Worm (Caenorhabditis elegans) whole organism, L3 larva: ENCODE measurements around the gene T05C12.4.
A peak's percentile ranks its signal among the peaks of the same experiment; 100 is the strongest.

Source experiments
- R02D3.7 ChIP-seq: fragments of 150-350 bp; optimal IDR thresholded peaks from 2 replicates; lab custom pipeline; 2014; ENCODE audit warnings: missing biosample characterization, missing genetic modification characterization
- ZK546.5 ChIP-seq: sonication (generic microtip); optimal IDR thresholded peaks from 2 replicates; lab custom pipeline; 2017; ENCODE audit warnings: missing biosample characterization, missing genetic modification characterization
- aly-2 ChIP-seq: fragments of 150-350 bp; optimal IDR thresholded peaks from 2 replicates; lab custom pipeline; 2014; ENCODE audit warnings: missing biosample characterization, missing genetic modification characterization
- ama-1 ChIP-seq: fragments of 150-350 bp; optimal IDR thresholded peaks from 2 replicates; lab custom pipeline; 2018
- ceh-16 ChIP-seq: sonication (generic microtip); optimal IDR thresholded peaks from 2 replicates; lab custom pipeline; 2017; ENCODE audit warnings: missing biosample characterization, missing genetic modification characterization
- ceh-82 ChIP-seq: fragments of 150-350 bp; optimal IDR thresholded peaks from 2 replicates; lab custom pipeline; 2014; ENCODE audit warnings: missing biosample characterization, missing genetic modification characterization
- ceh-9 ChIP-seq: sonication (generic microtip); optimal IDR thresholded peaks from 2 replicates; lab custom pipeline; 2018; ENCODE audit warnings: missing biosample characterization, missing genetic modification characterization
- egl-27 ChIP-seq: sonication (generic microtip); optimal IDR thresholded peaks from 4 replicates; lab custom pipeline; 2017; ENCODE audit warnings: missing biosample characterization, missing genetic modification reagents, missing genetic modification characterization
- egl-5 ChIP-seq: fragments of 150-350 bp; optimal IDR thresholded peaks from 2 replicates; lab custom pipeline; 2017; ENCODE audit warnings: missing biosample characterization, missing genetic modification reagents, missing genetic modification characterization, inconsistent platforms
- elt-1 ChIP-seq: fragments of 150-350 bp; optimal IDR thresholded peaks from 2 replicates; lab custom pipeline; 2014; ENCODE audit warnings: missing biosample characterization, missing genetic modification characterization
- elt-3 ChIP-seq, 3 experiments: fragments of 150-350 bp in 1 of 3; sonication (generic microtip) in 2 of 3; optimal IDR thresholded peaks; 2 replicates in 2 of 3; 4 replicates in 1 of 3; lab custom pipeline; 2014 to 2017; ENCODE audit warnings: missing biosample characterization in 3 of 3, missing genetic modification characterization in 3 of 3
- eor-1 ChIP-seq, 2 experiments: fragments of 150-350 bp; optimal IDR thresholded peaks; 2 replicates each; lab custom pipeline; 2014 to 2018; ENCODE audit warnings: missing biosample characterization in 2 of 2, missing genetic modification characterization in 2 of 2
- fkh-10 ChIP-seq: sonication (generic microtip); optimal IDR thresholded peaks from 2 replicates; lab custom pipeline; 2017; ENCODE audit warnings: missing biosample characterization, missing genetic modification reagents, missing genetic modification characterization
- fkh-2 ChIP-seq: fragments of 150-350 bp; optimal IDR thresholded peaks from 2 replicates; lab custom pipeline; 2014; ENCODE audit warnings: missing biosample characterization, missing genetic modification reagents, missing genetic modification characterization
- fos-1 ChIP-seq: fragments of 150-350 bp; optimal IDR thresholded peaks from 2 replicates; lab custom pipeline; 2014; ENCODE audit warnings: missing biosample characterization, missing genetic modification characterization
- hmg-11 ChIP-seq: sonication (generic microtip); optimal IDR thresholded peaks from 2 replicates; lab custom pipeline; 2016; ENCODE audit warnings: missing genetic modification characterization, missing compliant biosample characterization
- jun-1 ChIP-seq: fragments of 150-350 bp; optimal IDR thresholded peaks from 2 replicates; lab custom pipeline; 2014; ENCODE audit warnings: missing biosample characterization, missing genetic modification reagents, missing genetic modification characterization
- lin-15B ChIP-seq: fragments of 150-350 bp; optimal IDR thresholded peaks from 2 replicates; lab custom pipeline; 2014; ENCODE audit warnings: missing biosample characterization, missing genetic modification characterization
- lin-39 ChIP-seq: fragments of 150-350 bp; optimal IDR thresholded peaks from 2 replicates; lab custom pipeline; 2018; ENCODE audit warnings: missing biosample characterization, missing genetic modification reagents, missing genetic modification characterization
- lsy-12 ChIP-seq: sonication (generic microtip); optimal IDR thresholded peaks from 2 replicates; lab custom pipeline; 2016; ENCODE audit warnings: mild to moderate bottlenecking, missing genetic modification characterization, missing compliant biosample characterization
- mdl-1 ChIP-seq: fragments of 150-350 bp; optimal IDR thresholded peaks from 2 replicates; lab custom pipeline; 2014; ENCODE audit warnings: missing biosample characterization, missing genetic modification characterization
- mml-1 ChIP-seq: fragments of 150-350 bp; sonication (generic microtip); optimal IDR thresholded peaks from 3 replicates; lab custom pipeline; 2014; ENCODE audit warnings: missing biosample characterization, missing genetic modification characterization
- nfya-1 ChIP-seq: sonication (generic microtip); optimal IDR thresholded peaks from 2 replicates; lab custom pipeline; 2017; ENCODE audit warnings: missing genetic modification characterization, mild to moderate bottlenecking, missing compliant biosample characterization, antibody characterized with exemption, moderate library complexity; ENCODE audit not compliant: insufficient read depth
- nhr-11 ChIP-seq: fragments of 150-350 bp; optimal IDR thresholded peaks from 2 replicates; lab custom pipeline; 2014; ENCODE audit warnings: missing biosample characterization, missing genetic modification characterization
- nhr-12 ChIP-seq: fragments of 150-350 bp; optimal IDR thresholded peaks from 2 replicates; lab custom pipeline; 2014; ENCODE audit warnings: missing biosample characterization, missing genetic modification characterization
- nhr-23 ChIP-seq: fragments of 150-350 bp; optimal IDR thresholded peaks from 2 replicates; lab custom pipeline; 2014; ENCODE audit warnings: missing biosample characterization, missing genetic modification reagents, missing genetic modification characterization
- nhr-237 ChIP-seq: fragments of 150-350 bp; optimal IDR thresholded peaks from 2 replicates; lab custom pipeline; 2014; ENCODE audit warnings: missing biosample characterization, missing genetic modification characterization
- nhr-25 ChIP-seq: sonication (generic microtip); optimal IDR thresholded peaks from 2 replicates; lab custom pipeline; 2017; ENCODE audit warnings: missing biosample characterization, missing genetic modification characterization
- nhr-28 ChIP-seq: fragments of 150-350 bp; optimal IDR thresholded peaks from 2 replicates; lab custom pipeline; 2014; ENCODE audit warnings: missing biosample characterization, missing genetic modification characterization
- nhr-43 ChIP-seq: sonication (generic microtip); optimal IDR thresholded peaks from 2 replicates; lab custom pipeline; 2016; ENCODE audit warnings: mild to moderate bottlenecking, missing genetic modification characterization, missing compliant biosample characterization; ENCODE audit not compliant: poor library complexity, severe bottlenecking
- nhr-67 ChIP-seq: fragments of 150-350 bp; optimal IDR thresholded peaks from 2 replicates; lab custom pipeline; 2014; ENCODE audit warnings: missing biosample characterization, missing genetic modification characterization
- nhr-76 ChIP-seq: fragments of 150-350 bp; sonication (generic microtip); optimal IDR thresholded peaks from 5 replicates; lab custom pipeline; 2014; ENCODE audit warnings: missing biosample characterization, missing genetic modification characterization
- nhr-77 ChIP-seq: fragments of 150-350 bp; optimal IDR thresholded peaks from 2 replicates; lab custom pipeline; 2014; ENCODE audit warnings: missing biosample characterization, missing genetic modification characterization
- pha-4 ChIP-seq: fragments of 150-350 bp; optimal IDR thresholded peaks from 2 replicates; lab custom pipeline; 2014; ENCODE audit warnings: missing biosample characterization, missing genetic modification reagents, missing genetic modification characterization
- pqm-1 ChIP-seq: fragments of 150-350 bp; optimal IDR thresholded peaks from 2 replicates; lab custom pipeline; 2017; ENCODE audit warnings: missing biosample characterization, missing genetic modification characterization, inconsistent platforms
- skn-1 ChIP-seq: fragments of 150-350 bp; optimal IDR thresholded peaks from 2 replicates; lab custom pipeline; 2014; ENCODE audit warnings: missing biosample characterization, missing genetic modification characterization
- tbx-2 ChIP-seq: sonication (generic microtip); optimal IDR thresholded peaks from 2 replicates; lab custom pipeline; 2016; ENCODE audit warnings: mild to moderate bottlenecking, missing genetic modification characterization, missing compliant biosample characterization
- unc-39 ChIP-seq: sonication (generic microtip); optimal IDR thresholded peaks from 4 replicates; lab custom pipeline; 2017; ENCODE audit warnings: missing biosample characterization, missing genetic modification characterization
- unc-62 ChIP-seq: fragments of 150-350 bp; sonication (generic microtip); optimal IDR thresholded peaks from 4 replicates; lab custom pipeline; 2014; ENCODE audit warnings: missing biosample characterization, missing genetic modification reagents, missing genetic modification characterization
- zag-1 ChIP-seq: fragments of 150-350 bp; optimal IDR thresholded peaks from 2 replicates; lab custom pipeline; 2014; ENCODE audit warnings: missing biosample characterization, missing genetic modification characterization
- ztf-11 ChIP-seq: fragments of 150-350 bp; optimal IDR thresholded peaks from 2 replicates; lab custom pipeline; 2014; ENCODE audit warnings: missing biosample characterization, missing genetic modification characterization
- ztf-4 ChIP-seq: fragments of 150-350 bp; optimal IDR thresholded peaks from 2 replicates; lab custom pipeline; 2014; ENCODE audit warnings: missing biosample characterization, missing genetic modification characterization

Gene T05C12.4

DNA sequence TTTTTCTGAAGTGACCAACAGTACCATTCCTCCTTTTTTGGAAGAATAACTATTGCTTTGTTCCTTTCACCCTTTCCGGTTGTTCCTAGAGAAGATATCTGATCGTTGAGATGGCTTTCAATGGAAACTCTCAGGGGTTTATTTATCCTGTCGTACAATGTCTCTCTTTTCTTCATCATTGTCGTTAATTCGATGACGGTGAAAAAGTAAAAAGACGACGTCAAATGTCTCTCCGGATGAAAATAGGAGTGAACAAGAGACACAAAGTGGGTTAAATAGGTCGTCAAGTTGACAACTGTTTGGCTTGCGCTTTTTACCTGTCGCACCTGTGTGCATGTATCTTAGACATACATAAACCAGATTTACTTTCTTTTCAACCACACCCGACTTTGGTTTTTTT is 13.7 kb upstream of the T05C12.4 start:
- TF ChIP-seq hmg-11 (tag; lab: Kevin White, UChicago) = no peak

- TF ChIP-seq eor-1 (tag; optimal IDR thresholded peaks at IDR 0.05; lab: Kevin White, UChicago) = no peak
- TF ChIP-seq zag-1 (tag; lab: Kevin White, UChicago) = no peak
- TF ChIP-seq lin-39 (tag; lab: Kevin White, UChicago) = no peak
- TF ChIP-seq elt-1 (tag; lab: Kevin White, UChicago) = no peak
- TF ChIP-seq R02D3.7 (tag; lab: Kevin White, UChicago) = no peak
- no peak for TF ChIP-seq nhr-25 (tag; lab: Kevin White, UChicago)
- no peak for TF ChIP-seq nhr-67 (tag; lab: Kevin White, UChicago)
- no peak for TF ChIP-seq nfya-1
- TF ChIP-seq fkh-2 (tag; lab: Kevin White, UChicago) = no peak
- no peak for TF ChIP-seq elt-3 (tag; optimal IDR thresholded peaks at IDR 0.05; lab: Kevin White, UChicago)
- no peak for TF ChIP-seq nhr-43 (tag; lab: Kevin White, UChicago)
- TF ChIP-seq, all 47 proteins: peak for 0
Observed at ce11 chrII:8193126-8193525, 12.9 kb upstream of the T05C12.4 start, which contains the start of gene T05C12.9. T05C12.9 (minus strand) TSS chrII:8193226.

DNA sequence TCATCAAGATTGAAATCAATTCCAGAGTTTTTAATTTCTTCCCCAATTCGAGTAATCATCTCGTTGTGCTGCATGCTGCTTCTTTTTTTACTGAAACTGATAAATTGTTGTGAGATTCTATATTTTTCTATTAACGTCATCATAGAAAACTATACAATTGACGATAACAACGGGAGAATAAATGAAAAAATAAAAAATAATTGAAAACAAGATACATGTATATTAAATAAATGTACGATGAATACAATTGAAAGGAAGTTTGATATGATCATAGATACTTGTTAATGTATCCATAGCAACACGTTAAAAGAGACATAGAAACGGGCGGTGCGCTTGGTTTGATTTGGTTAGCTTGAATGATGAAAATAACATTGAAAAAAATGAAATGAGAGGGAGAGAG is 10.3 kb upstream of the T05C12.4 start, which contains the start of gene T05C12.8:
Gene T05C12.8 (minus strand): TSS at position 101 of the 400 bp plus-strand sequence.
- TF ChIP-seq lin-15B (tag; lab: Kevin White, UChicago) = no peak
- TF ChIP-seq ceh-82 (tag; lab: Kevin White, UChicago) = no peak
- no peak for TF ChIP-seq hmg-11 (tag; lab: Kevin White, UChicago)
- TF ChIP-seq jun-1 (tag; lab: Kevin White, UChicago) = no peak
- TF ChIP-seq egl-5 (tag; lab: Kevin White, UChicago) = no peak
- no peak for TF ChIP-seq ZK546.5 (tag; lab: Kevin White, UChicago)
- no peak for TF ChIP-seq pqm-1 (tag; lab: Kevin White, UChicago)
- no peak for TF ChIP-seq mdl-1
- no peak for TF ChIP-seq elt-3 (tag; optimal IDR thresholded peaks at IDR 0.05; lab: Kevin White, UChicago)
- TF ChIP-seq unc-62 (GFP tag; lab: Kevin White, UChicago) = no peak
- TF ChIP-seq ztf-4 = no peak
- no peak for TF ChIP-seq nhr-12 (tag; lab: Kevin White, UChicago)
- TF ChIP-seq nhr-11 (tag; lab: Kevin White, UChicago) = no peak
- no peak for TF ChIP-seq mml-1 (tag; lab: Kevin White, UChicago)
- TF ChIP-seq skn-1 (tag; lab: Kevin White, UChicago) = no peak
- TF ChIP-seq elt-1 (tag; lab: Kevin White, UChicago) = no peak
- no peak for TF ChIP-seq nhr-76 (tag; lab: Kevin White, UChicago)
- no peak for TF ChIP-seq ceh-16 (tag; lab: Kevin White, UChicago)

DNA sequence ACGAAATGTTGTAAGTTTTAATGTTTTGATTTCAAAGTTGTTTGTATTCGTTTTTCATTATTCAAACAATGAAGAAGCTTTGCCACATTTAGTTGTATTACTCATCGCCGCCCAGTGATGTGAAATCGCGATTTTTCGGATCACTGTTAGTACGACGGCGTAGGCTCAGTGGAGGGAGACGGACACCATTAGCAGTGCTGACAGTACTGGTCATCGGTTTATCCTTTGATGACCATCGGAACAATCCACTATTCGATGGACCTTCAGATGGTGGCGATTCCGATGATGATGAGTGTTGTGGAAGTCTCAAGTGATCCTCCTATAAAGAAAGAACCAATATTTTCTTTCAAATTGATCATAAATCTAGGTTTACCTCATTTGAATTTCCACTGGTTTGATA is 7.3 kb upstream of the T05C12.4 start:
- peak; percentile 24 for TF ChIP-seq nhr-25 (tag; lab: Kevin White, UChicago)
- TF ChIP-seq pqm-1 (tag; lab: Kevin White, UChicago) = no peak

DNA sequence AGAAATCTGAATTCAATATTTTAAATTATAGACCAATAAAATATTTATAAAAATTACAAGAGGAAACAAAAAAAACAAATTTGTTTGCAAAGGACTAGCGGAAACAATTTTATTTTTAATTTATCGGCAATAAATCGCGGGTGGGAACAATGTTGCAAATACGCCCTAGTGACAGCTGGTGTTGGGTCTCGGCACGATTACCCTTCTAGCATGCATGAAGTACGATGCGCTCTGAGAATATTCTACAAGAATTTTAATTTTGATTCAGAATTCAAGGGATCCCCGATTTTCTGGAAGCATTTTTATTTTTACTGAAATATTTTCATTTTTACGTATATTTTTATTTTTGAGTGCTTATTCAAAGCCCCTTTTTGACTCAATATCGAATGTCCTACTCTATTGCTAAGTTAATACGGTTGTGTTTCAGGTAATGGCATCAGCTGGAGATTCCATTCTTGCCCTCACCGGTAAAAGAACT is 4.9 kb upstream of the T05C12.4 start, which contains the start of the genes mig-5 and cct-1:
Gene mig-5 (minus strand): TSS at position 8 of the 478 bp plus-strand sequence.
Gene cct-1 (plus strand): TSS at position 428 of the 478 bp plus-strand sequence.
- peak; percentile 99 for TF ChIP-seq nfya-1
- TF ChIP-seq fkh-2 (tag; lab: Kevin White, UChicago) = no peak
- no peak for TF ChIP-seq ztf-11
- peak; percentile 96 for TF ChIP-seq lsy-12 (tag; lab: Kevin White, UChicago)
- peak; percentile 91 for TF ChIP-seq tbx-2 (tag; lab: Kevin White, UChicago)
- TF ChIP-seq lin-15B (tag; lab: Kevin White, UChicago) = peak; percentile 99
- peak; percentile 62 for TF ChIP-seq nhr-28
- TF ChIP-seq ama-1 (lab: Kevin White, UChicago) = peak; percentile 77
- TF ChIP-seq mdl-1 = peak; percentile 62
- peak; percentile 99 for TF ChIP-seq nhr-23
- peak in 2 of 3 experiments; percentile 20 to 79 for TF ChIP-seq elt-3 (tag; optimal IDR thresholded peaks at IDR 0.05; lab: Kevin White, UChicago)
- TF ChIP-seq mml-1 (tag; lab: Kevin White, UChicago) = no peak
- peak; percentile 92 for TF ChIP-seq nhr-11 (tag; lab: Kevin White, UChicago)
- no peak for TF ChIP-seq nhr-237
- peak; percentile 81 for TF ChIP-seq zag-1 (tag; lab: Kevin White, UChicago)
- peak; percentile 95 for TF ChIP-seq R02D3.7 (tag; lab: Kevin White, UChicago)
- TF ChIP-seq ceh-16 (tag; lab: Kevin White, UChicago) = peak; percentile 48
- TF ChIP-seq fos-1 (tag; lab: Kevin White, UChicago) = peak; percentile 20
- TF ChIP-seq egl-27 = peak; percentile 29
- TF ChIP-seq pha-4 (tag; lab: Kevin White, UChicago) = peak; percentile 99
- TF ChIP-seq ceh-82 (tag; lab: Kevin White, UChicago) = peak; percentile 96
- TF ChIP-seq nhr-12 (tag; lab: Kevin White, UChicago) = no peak
- TF ChIP-seq ZK546.5 (tag; lab: Kevin White, UChicago) = peak; percentile 52
- TF ChIP-seq aly-2 (tag; lab: Kevin White, UChicago) = peak; percentile 91
- peak; percentile 96 for TF ChIP-seq skn-1 (tag; lab: Kevin White, UChicago)
- peak; percentile 93 for TF ChIP-seq nhr-77 (tag; lab: Kevin White, UChicago)
- no peak for TF ChIP-seq unc-39 (tag; lab: Kevin White, UChicago)
- peak; percentile 92 for TF ChIP-seq pqm-1 (tag; lab: Kevin White, UChicago)
- peak; percentile 91 for TF ChIP-seq fkh-10 (GFP tag; lab: Kevin White, UChicago)
- no peak for TF ChIP-seq ceh-9
- TF ChIP-seq egl-5 (tag; lab: Kevin White, UChicago) = peak; percentile 98
- TF ChIP-seq unc-62 (GFP tag; lab: Kevin White, UChicago) = peak; percentile 86
- peak; percentile 96 for TF ChIP-seq lin-39 (tag; lab: Kevin White, UChicago)
